Worm (Caenorhabditis elegans) whole organism, L2 larva: Measurements from ENCODE around the gene age-1.

Source experiments
- C34F6.9 ChIP-seq: fragments of 150-350 bp; optimal IDR thresholded peaks from 2 replicates; lab custom pipeline; 2014; ENCODE audit warnings: missing biosample characterization, missing genetic modification characterization
- F13H6.1 ChIP-seq: sonication (generic microtip); optimal IDR thresholded peaks from 2 replicates; lab custom pipeline; 2016; ENCODE audit warnings: missing genetic modification characterization, missing compliant biosample characterization
- R02D3.7 ChIP-seq: fragments of 150-350 bp; optimal IDR thresholded peaks from 2 replicates; lab custom pipeline; 2014; ENCODE audit warnings: missing biosample characterization, missing genetic modification characterization
- alr-1 ChIP-seq: fragments of 150-350 bp; optimal IDR thresholded peaks from 2 replicates; lab custom pipeline; 2014; ENCODE audit warnings: missing biosample characterization, missing genetic modification characterization
- aly-2 ChIP-seq: fragments of 150-350 bp; optimal IDR thresholded peaks from 2 replicates; lab custom pipeline; 2014; ENCODE audit warnings: missing biosample characterization, missing genetic modification characterization
- ama-1 ChIP-seq: fragments of 150-350 bp; optimal IDR thresholded peaks from 2 replicates; lab custom pipeline; 2018; ENCODE audit warnings: inconsistent platforms
- blmp-1 ChIP-seq: sonication (generic microtip); optimal IDR thresholded peaks from 2 replicates; lab custom pipeline; 2017; ENCODE audit warnings: missing genetic modification characterization, mild to moderate bottlenecking, missing compliant biosample characterization, antibody characterized with exemption, moderate library complexity; ENCODE audit not compliant: insufficient read depth
- ceh-16 ChIP-seq: fragments of 150-350 bp; optimal IDR thresholded peaks from 2 replicates; lab custom pipeline; 2014; ENCODE audit warnings: missing biosample characterization, missing genetic modification characterization
- crh-2 ChIP-seq: sonication (generic microtip); optimal IDR thresholded peaks from 2 replicates; lab custom pipeline; 2017; ENCODE audit warnings: missing biosample characterization, missing genetic modification characterization
- dmd-4 ChIP-seq: sonication (generic microtip); optimal IDR thresholded peaks from 2 replicates; lab custom pipeline; 2017; ENCODE audit warnings: missing biosample characterization, missing genetic modification characterization
- egl-27 ChIP-seq: sonication (generic microtip); optimal IDR thresholded peaks from 3 replicates; lab custom pipeline; 2017; ENCODE audit warnings: missing biosample characterization, missing genetic modification reagents, missing genetic modification characterization
- elt-1 ChIP-seq: fragments of 150-350 bp; optimal IDR thresholded peaks from 2 replicates; lab custom pipeline; 2014; ENCODE audit warnings: missing biosample characterization, missing genetic modification characterization
- fos-1 ChIP-seq: fragments of 150-350 bp; optimal IDR thresholded peaks from 2 replicates; lab custom pipeline; 2014; ENCODE audit warnings: missing biosample characterization, missing genetic modification characterization
- gmeb-1 ChIP-seq: fragments of 150-350 bp; optimal IDR thresholded peaks from 2 replicates; lab custom pipeline; 2014; ENCODE audit warnings: missing biosample characterization, missing genetic modification characterization
- lin-11 ChIP-seq: fragments of 150-350 bp; sonication (generic microtip); optimal IDR thresholded peaks from 2 replicates; lab custom pipeline; 2014; ENCODE audit warnings: missing biosample characterization, missing genetic modification characterization, inconsistent platforms, mixed read lengths
- lin-13 ChIP-seq: fragments of 150-350 bp; optimal IDR thresholded peaks from 2 replicates; lab custom pipeline; 2014; ENCODE audit warnings: missing biosample characterization, missing genetic modification reagents, missing genetic modification characterization
- lin-39 ChIP-seq: fragments of 150-350 bp; optimal IDR thresholded peaks from 2 replicates; lab custom pipeline; 2014; ENCODE audit warnings: missing biosample characterization, missing genetic modification reagents, missing genetic modification characterization
- lsy-2 ChIP-seq, 2 experiments: fragments of 150-350 bp in 1 of 2; sonication (generic microtip) in 1 of 2; optimal IDR thresholded peaks; 2 replicates each; lab custom pipeline; 2014 to 2017; ENCODE audit warnings: missing biosample characterization in 2 of 2, missing genetic modification characterization in 2 of 2
- mab-5 ChIP-seq: fragments of 150-350 bp; optimal IDR thresholded peaks from 2 replicates; lab custom pipeline; 2014; ENCODE audit warnings: missing biosample characterization, missing genetic modification characterization
- mdl-1 ChIP-seq, 2 experiments: fragments of 150-350 bp in 1 of 2; sonication (generic microtip) in 1 of 2; optimal IDR thresholded peaks; 2 replicates each; lab custom pipeline; 2017; ENCODE audit warnings: missing biosample characterization in 2 of 2, missing genetic modification characterization in 2 of 2
- nhr-12 ChIP-seq: fragments of 150-350 bp; optimal IDR thresholded peaks from 2 replicates; lab custom pipeline; 2014; ENCODE audit warnings: missing biosample characterization, missing genetic modification characterization
- nhr-129 ChIP-seq: fragments of 150-350 bp; optimal IDR thresholded peaks from 2 replicates; lab custom pipeline; 2014; ENCODE audit warnings: missing biosample characterization, missing genetic modification characterization
- nhr-21 ChIP-seq: fragments of 150-350 bp; optimal IDR thresholded peaks from 2 replicates; lab custom pipeline; 2014; ENCODE audit warnings: missing biosample characterization, missing genetic modification characterization
- nhr-23 ChIP-seq: fragments of 150-350 bp; optimal IDR thresholded peaks from 2 replicates; lab custom pipeline; 2014; ENCODE audit warnings: missing biosample characterization, missing genetic modification reagents, missing genetic modification characterization
- nhr-25 ChIP-seq: fragments of 150-350 bp; sonication (generic microtip); optimal IDR thresholded peaks from 3 replicates; lab custom pipeline; 2014; ENCODE audit warnings: missing biosample characterization, missing genetic modification characterization
- nhr-6 ChIP-seq: fragments of 150-350 bp; optimal IDR thresholded peaks from 2 replicates; lab custom pipeline; 2014; ENCODE audit warnings: missing biosample characterization, missing genetic modification characterization
- nhr-77 ChIP-seq: fragments of 150-350 bp; optimal IDR thresholded peaks from 2 replicates; lab custom pipeline; 2014; ENCODE audit warnings: missing biosample characterization, missing genetic modification characterization
- sem-4 ChIP-seq: fragments of 150-350 bp; optimal IDR thresholded peaks from 2 replicates; lab custom pipeline; 2014; ENCODE audit warnings: missing biosample characterization, missing genetic modification reagents, missing genetic modification characterization
- skn-1 ChIP-seq: sonication (generic microtip); optimal IDR thresholded peaks from 2 replicates; lab custom pipeline; 2017; ENCODE audit warnings: missing biosample characterization, missing genetic modification characterization
- sma-3 ChIP-seq: sonication (generic microtip); optimal IDR thresholded peaks from 2 replicates; lab custom pipeline; 2016; ENCODE audit warnings: missing genetic modification reagents, missing genetic modification characterization, missing compliant biosample characterization
- sma-9 ChIP-seq, 2 experiments: fragments of 150-350 bp in 1 of 2; sonication (generic microtip) in 1 of 2; optimal IDR thresholded peaks; 2 replicates each; lab custom pipeline; 2014 to 2016; ENCODE audit warnings: missing genetic modification characterization in 2 of 2, mild to moderate bottlenecking in 1 of 2, missing biosample characterization in 1 of 2, missing compliant biosample characterization in 1 of 2, missing genetic modification reagents in 1 of 2, moderate library complexity in 1 of 2
- unc-39 ChIP-seq: fragments of 150-350 bp; optimal IDR thresholded peaks from 2 replicates; lab custom pipeline; 2014; ENCODE audit warnings: missing biosample characterization, missing genetic modification characterization
- unc-62 ChIP-seq: fragments of 150-350 bp; optimal IDR thresholded peaks from 2 replicates; lab custom pipeline; 2014; ENCODE audit warnings: missing biosample characterization, missing genetic modification reagents, missing genetic modification characterization
- zag-1 ChIP-seq: fragments of 150-350 bp; optimal IDR thresholded peaks from 2 replicates; lab custom pipeline; 2014; ENCODE audit warnings: missing biosample characterization, missing genetic modification characterization
- ztf-1 ChIP-seq: fragments of 200-800 bp; sonication (Bioruptor generic); conservative IDR thresholded peaks from 2 replicates; pipeline ENCODE4 v1.3.6; 2022; ENCODE audit warnings: missing genetic modification characterization, missing compliant biosample characterization
- ztf-4 ChIP-seq: fragments of 150-350 bp; optimal IDR thresholded peaks from 2 replicates; lab custom pipeline; 2014; ENCODE audit warnings: missing biosample characterization, missing genetic modification characterization

age-1 gene

DNA sequence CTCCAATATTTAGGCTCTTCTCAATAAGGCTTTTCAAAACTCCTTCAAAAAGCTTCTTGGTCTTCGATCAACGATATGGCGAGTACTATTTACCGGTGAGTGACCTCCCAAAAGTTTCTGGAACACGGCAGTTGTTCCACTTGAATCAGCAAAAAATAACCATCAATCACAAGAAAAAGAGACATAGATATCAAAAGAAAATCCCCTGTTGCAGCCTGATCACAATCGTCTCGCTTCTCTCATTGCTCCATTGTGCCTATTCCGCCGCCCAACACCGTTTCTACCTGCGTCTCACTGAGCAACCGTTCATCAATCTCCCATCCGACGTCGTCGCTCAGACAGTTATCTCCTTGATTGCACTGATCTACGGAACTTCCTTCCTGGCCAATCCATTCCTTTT is 30.1 kb downstream of the age-1 start, which contains the start of gene emc-5:
Gene emc-5 (plus strand): TSS at position 14 of the 400 bp plus-strand sequence.
- TF ChIP-seq fos-1 (tag; lab: Kevin White, UChicago) (no peak), F13H6.1 (tag; lab: Kevin White, UChicago) (peak; percentile 43), nhr-12 (tag; lab: Kevin White, UChicago) (no peak), lsy-2 (tag; optimal IDR thresholded peaks at IDR 0.05; lab: Kevin White, UChicago) (peak in 1 of 2 experiments; percentile 34), aly-2 (tag; lab: Kevin White, UChicago) (no peak), mab-5 (peak; percentile 9), sma-9 (GFP tag; optimal IDR thresholded peaks at IDR 0.05; lab: Kevin White, UChicago) (peak; percentile 17), sma-9 (tag; optimal IDR thresholded peaks at IDR 0.05; lab: Kevin White, UChicago) (no peak)

DNA sequence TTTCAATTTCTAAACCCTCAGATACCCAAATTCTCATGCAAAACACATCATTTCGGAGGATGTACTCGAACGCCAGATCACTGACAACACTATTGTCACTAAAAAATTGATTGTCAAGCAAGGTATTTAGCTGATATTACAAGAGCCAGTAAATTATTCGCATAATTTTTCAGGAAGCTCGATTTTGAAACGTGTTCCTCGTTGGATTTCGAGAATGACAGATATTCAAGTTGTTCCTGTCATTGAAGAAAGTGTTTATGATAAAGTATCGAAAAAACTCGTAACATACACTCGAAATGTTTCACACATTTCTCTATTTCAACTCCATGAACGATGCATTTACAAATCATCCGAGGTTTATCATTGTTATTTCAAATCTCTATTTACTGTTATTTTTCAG is 31.0 kb downstream of the age-1 start:
- TF ChIP-seq sem-4 (tag; lab: Kevin White, UChicago): no peak
- TF ChIP-seq mab-5: no peak
- TF ChIP-seq fos-1 (tag; lab: Kevin White, UChicago): no peak
- no peak for TF ChIP-seq sma-9 (GFP tag; optimal IDR thresholded peaks at IDR 0.05; lab: Kevin White, UChicago)
- TF ChIP-seq sma-9 (tag; optimal IDR thresholded peaks at IDR 0.05; lab: Kevin White, UChicago): no peak
- no peak for TF ChIP-seq ztf-1 (GFP tag; lab: Robert Waterston, UW)
- TF ChIP-seq gmeb-1 (tag; lab: Kevin White, UChicago): no peak
- no peak for TF ChIP-seq skn-1 (tag; lab: Kevin White, UChicago)
- no peak for TF ChIP-seq alr-1 (tag; lab: Kevin White, UChicago)
- TF ChIP-seq dmd-4 (tag; lab: Kevin White, UChicago): no peak
- TF ChIP-seq zag-1: no peak
- TF ChIP-seq lin-11 (tag; lab: Kevin White, UChicago): no peak
- TF ChIP-seq nhr-6 (tag; lab: Kevin White, UChicago): no peak
- no peak for TF ChIP-seq nhr-23
- no peak for TF ChIP-seq R02D3.7
- no peak for TF ChIP-seq egl-27 (tag; lab: Kevin White, UChicago)
- TF ChIP-seq, all 48 proteins: peak for 0

DNA sequence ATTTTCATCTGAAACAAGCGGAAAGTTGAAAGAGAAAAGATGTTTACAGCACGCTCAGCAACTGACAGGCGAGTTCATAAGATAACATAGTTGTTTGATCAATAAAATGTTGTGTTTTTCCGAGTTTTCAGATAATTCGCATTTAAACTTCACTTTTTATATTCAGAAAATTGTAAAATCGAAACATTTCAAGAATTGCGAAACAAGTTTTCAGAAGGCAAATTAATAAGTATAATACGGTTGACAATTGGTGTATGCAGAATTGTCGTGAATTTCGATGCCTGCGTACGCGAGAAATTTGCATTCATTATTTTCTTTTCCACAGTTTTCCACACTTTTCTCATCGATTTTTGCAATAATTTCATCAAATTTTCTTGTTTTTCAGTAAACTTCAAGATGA is 31.5 kb downstream of the age-1 start, which contains the start of the genes ooc-3 and B0334.4:
Gene ooc-3 (minus strand): TSS at position 15 of the 400 bp plus-strand sequence.
Gene B0334.4 (plus strand): TSS at position 386 of the 400 bp plus-strand sequence.
- peak; percentile 46 to 95 for TF ChIP-seq lsy-2 (tag; optimal IDR thresholded peaks at IDR 0.05; lab: Kevin White, UChicago)
- TF ChIP-seq nhr-129: peak; percentile 42
- no peak for TF ChIP-seq unc-39 (tag; lab: Kevin White, UChicago)
- TF ChIP-seq C34F6.9 (tag; lab: Kevin White, UChicago): peak; percentile 66
- TF ChIP-seq gmeb-1 (tag; lab: Kevin White, UChicago): peak; percentile 16
- no peak for TF ChIP-seq blmp-1
- peak; percentile 9 for TF ChIP-seq ama-1 (lab: Kevin White, UChicago)

DNA sequence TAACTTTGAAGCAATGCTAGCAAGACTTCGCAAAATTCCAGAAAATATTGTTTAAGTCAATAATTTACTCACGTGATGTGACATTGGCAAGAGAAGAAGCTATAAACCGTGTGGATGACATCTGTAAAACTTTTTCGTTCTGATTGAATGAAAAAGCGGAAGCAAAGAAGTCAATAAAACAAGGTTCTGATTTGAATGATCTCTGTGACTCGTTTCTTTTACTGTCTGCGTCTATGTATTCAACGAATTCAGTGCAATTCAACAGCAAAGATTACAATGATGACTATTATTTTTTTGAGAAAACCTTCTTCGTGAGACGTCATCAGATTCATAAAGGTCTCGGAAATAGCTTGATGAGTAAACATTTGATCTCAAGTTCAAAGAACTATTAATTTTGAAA is 34.0 kb downstream of the age-1 start, which contains the start of gene hacl-1:
Gene hacl-1 (minus strand): TSS at position 121 of the 400 bp plus-strand sequence.
- TF ChIP-seq nhr-25 (tag; lab: Kevin White, UChicago): peak; percentile 71
- peak; percentile 7 for TF ChIP-seq ztf-4 (tag; lab: Kevin White, UChicago)
- TF ChIP-seq nhr-6 (tag; lab: Kevin White, UChicago): no peak
- peak; percentile 19 for TF ChIP-seq C34F6.9 (tag; lab: Kevin White, UChicago)
- peak; percentile 68 for TF ChIP-seq nhr-21
- TF ChIP-seq nhr-12 (tag; lab: Kevin White, UChicago): no peak
- no peak for TF ChIP-seq R02D3.7
- no peak for TF ChIP-seq lin-39 (tag; lab: Kevin White, UChicago)
- TF ChIP-seq crh-2 (tag; lab: Kevin White, UChicago): peak; percentile 63
- TF ChIP-seq skn-1 (tag; lab: Kevin White, UChicago): no peak
- TF ChIP-seq sma-9 (GFP tag; optimal IDR thresholded peaks at IDR 0.05; lab: Kevin White, UChicago): peak; percentile 12
- no peak for TF ChIP-seq sma-9 (tag; optimal IDR thresholded peaks at IDR 0.05; lab: Kevin White, UChicago)
- TF ChIP-seq mab-5: no peak
- TF ChIP-seq sma-3: peak; percentile 63
- TF ChIP-seq fos-1 (tag; lab: Kevin White, UChicago): peak; percentile 35
- peak; percentile 0 to 38 for TF ChIP-seq lsy-2 (tag; optimal IDR thresholded peaks at IDR 0.05; lab: Kevin White, UChicago)
- TF ChIP-seq alr-1 (tag; lab: Kevin White, UChicago): no peak

DNA sequence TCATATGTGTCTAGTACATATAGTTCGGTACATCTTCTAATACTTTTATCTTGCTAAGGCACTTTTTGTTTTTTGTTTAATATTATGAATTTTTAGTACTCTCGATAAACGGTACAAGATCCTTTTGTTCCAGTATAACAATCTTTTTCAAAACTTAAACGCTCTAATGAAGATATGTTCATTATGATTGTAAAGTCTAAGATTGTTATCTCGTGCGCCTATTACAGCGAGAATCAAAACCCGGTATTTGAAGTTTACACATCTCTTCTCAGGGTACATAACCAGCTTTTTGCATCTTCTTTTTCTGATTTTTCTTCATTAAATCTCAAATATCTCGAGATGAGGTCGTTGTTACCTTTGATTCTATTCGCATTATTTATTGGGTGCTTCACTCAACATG is 38.9 kb downstream of the age-1 start, which contains the start of gene B0334.13:
Gene B0334.13 (plus strand): TSS at position 301 of the 400 bp plus-strand sequence.
- TF ChIP-seq crh-2 (tag; lab: Kevin White, UChicago): no peak
- TF ChIP-seq lin-13 (GFP tag; lab: Kevin White, UChicago): no peak
- TF ChIP-seq F13H6.1 (tag; lab: Kevin White, UChicago): no peak
- no peak for TF ChIP-seq unc-62 (GFP tag; lab: Kevin White, UChicago)
- TF ChIP-seq nhr-6 (tag; lab: Kevin White, UChicago): no peak
- no peak for TF ChIP-seq fos-1 (tag; lab: Kevin White, UChicago)
- TF ChIP-seq elt-1 (tag; lab: Kevin White, UChicago): no peak
- TF ChIP-seq mdl-1 (tag; optimal IDR thresholded peaks at IDR 0.05; lab: Kevin White, UChicago): no peak
- TF ChIP-seq nhr-77 (tag; lab: Kevin White, UChicago): no peak
- TF ChIP-seq gmeb-1 (tag; lab: Kevin White, UChicago): no peak
- TF ChIP-seq ceh-16 (tag; lab: Kevin White, UChicago): no peak
